Worm (Caenorhabditis elegans) whole organism, late embryonic: ENCODE data around the gene lsd-1.

Experiments
- C08G9.2 ChIP-seq: sonication (generic microtip); optimal IDR thresholded peaks from 2 replicates; lab custom pipeline; 2016; ENCODE audit warnings: mild to moderate bottlenecking, missing genetic modification characterization, moderate library complexity, missing compliant biosample characterization
- K09A11.1 ChIP-seq: sonication (generic microtip); optimal IDR thresholded peaks from 2 replicates; lab custom pipeline; 2017; ENCODE audit warnings: antibody characterized with exemption, mild to moderate bottlenecking, missing genetic modification characterization, missing compliant biosample characterization; ENCODE audit not compliant: insufficient read depth
- Y22D7AL.16 ChIP-seq: sonication (generic microtip); optimal IDR thresholded peaks from 2 replicates; lab custom pipeline; 2016; ENCODE audit warnings: missing genetic modification characterization, missing compliant biosample characterization
- ahr-1 ChIP-seq: sonication (generic microtip); optimal IDR thresholded peaks from 2 replicates; lab custom pipeline; 2016; ENCODE audit warnings: missing genetic modification characterization, missing compliant biosample characterization
- ama-1 ChIP-seq: fragments of 150-350 bp; optimal IDR thresholded peaks from 2 replicates; lab custom pipeline; 2014
- ceh-14 ChIP-seq: sonication (generic microtip); optimal IDR thresholded peaks from 2 replicates; lab custom pipeline; 2016; ENCODE audit warnings: missing genotype, missing genetic modification characterization, missing compliant biosample characterization
- ceh-2 ChIP-seq: sonication (generic microtip); optimal IDR thresholded peaks from 2 replicates; lab custom pipeline; 2016; ENCODE audit warnings: missing genotype, missing genetic modification characterization, missing compliant biosample characterization
- ceh-22 ChIP-seq: sonication (generic microtip); optimal IDR thresholded peaks from 2 replicates; lab custom pipeline; 2017; ENCODE audit warnings: missing biosample characterization, missing genetic modification characterization
- ceh-34 ChIP-seq: sonication (generic microtip); optimal IDR thresholded peaks from 2 replicates; lab custom pipeline; 2016; ENCODE audit warnings: mild to moderate bottlenecking, missing genetic modification characterization, missing compliant biosample characterization
- ceh-45 ChIP-seq: fragments of 200-800 bp; sonication (Bioruptor generic); IDR thresholded peaks from 2 replicates; pipeline ENCODE4 v1.3.6; 2022; ENCODE audit warnings: missing genetic modification reagents, missing genetic modification characterization, missing compliant biosample characterization
- ceh-48 ChIP-seq: sonication (generic microtip); optimal IDR thresholded peaks from 2 replicates; lab custom pipeline; 2016; ENCODE audit warnings: missing genetic modification characterization, inconsistent platforms, missing compliant biosample characterization
- ceh-9 ChIP-seq: sonication (generic microtip); optimal IDR thresholded peaks from 2 replicates; lab custom pipeline; 2016; ENCODE audit warnings: mild to moderate bottlenecking, missing genetic modification characterization, inconsistent platforms, missing compliant biosample characterization
- che-1 ChIP-seq: sonication (generic microtip); optimal IDR thresholded peaks from 2 replicates; lab custom pipeline; 2016; ENCODE audit warnings: mild to moderate bottlenecking, missing genetic modification characterization, missing compliant biosample characterization
- elt-2 ChIP-seq: sonication (generic microtip); optimal IDR thresholded peaks from 2 replicates; lab custom pipeline; 2016; ENCODE audit warnings: missing genetic modification reagents, missing genetic modification characterization, missing compliant biosample characterization
- ets-4 ChIP-seq: sonication (generic microtip); optimal IDR thresholded peaks from 2 replicates; lab custom pipeline; 2016; ENCODE audit warnings: missing genetic modification characterization, missing compliant biosample characterization
- fax-1 ChIP-seq: sonication (generic microtip); optimal IDR thresholded peaks from 2 replicates; lab custom pipeline; 2016; ENCODE audit warnings: missing genotype, missing genetic modification characterization, missing compliant biosample characterization
- hlh-13 ChIP-seq: fragments of 200-800 bp; sonication (Bioruptor generic); optimal IDR thresholded peaks from 2 replicates; lab custom pipeline; 2018; ENCODE audit warnings: mild to moderate bottlenecking, missing genetic modification characterization, missing compliant biosample characterization
- hlh-8 ChIP-seq: sonication (generic microtip); optimal IDR thresholded peaks from 2 replicates; lab custom pipeline; 2016; ENCODE audit warnings: missing genotype, missing genetic modification characterization, missing compliant biosample characterization
- lim-6 ChIP-seq: sonication (generic microtip); optimal IDR thresholded peaks from 2 replicates; lab custom pipeline; 2016; ENCODE audit warnings: missing genetic modification characterization, missing compliant biosample characterization
- lin-11 ChIP-seq: fragments of 200-800 bp; sonication (Bioruptor generic); optimal IDR thresholded peaks from 2 replicates; lab custom pipeline; 2018; ENCODE audit warnings: mild to moderate bottlenecking, missing genetic modification characterization, missing compliant biosample characterization
- mec-3 ChIP-seq: sonication (generic microtip); optimal IDR thresholded peaks from 2 replicates; lab custom pipeline; 2016; ENCODE audit warnings: borderline replicate concordance, missing genetic modification characterization, missing compliant biosample characterization
- nfya-1 ChIP-seq: sonication (generic microtip); optimal IDR thresholded peaks from 2 replicates; lab custom pipeline; 2017; ENCODE audit warnings: missing genetic modification characterization, mild to moderate bottlenecking, missing compliant biosample characterization, antibody characterized with exemption, moderate library complexity
- nhr-232 ChIP-seq: sonication (generic microtip); optimal IDR thresholded peaks from 2 replicates; lab custom pipeline; 2016; ENCODE audit warnings: missing genetic modification characterization, missing compliant biosample characterization
- npax-4 ChIP-seq: sonication (generic microtip); optimal IDR thresholded peaks from 2 replicates; lab custom pipeline; 2016; ENCODE audit warnings: missing genetic modification characterization, missing compliant biosample characterization
- pag-3 ChIP-seq: sonication (generic microtip); optimal IDR thresholded peaks from 2 replicates; lab custom pipeline; 2016; ENCODE audit warnings: missing compliant biosample characterization, missing genetic modification characterization, borderline replicate concordance
- pat-9 ChIP-seq: fragments of 200-800 bp; sonication (Bioruptor generic); optimal IDR thresholded peaks from 2 replicates; lab custom pipeline; 2018; ENCODE audit warnings: mild to moderate bottlenecking, missing genetic modification characterization, moderate library complexity, missing compliant biosample characterization
- pax-1 ChIP-seq: fragments of 150-350 bp; optimal IDR thresholded peaks from 2 replicates; lab custom pipeline; 2014; ENCODE audit warnings: missing biosample characterization, missing genetic modification characterization
- pha-2 ChIP-seq: sonication (generic microtip); optimal IDR thresholded peaks from 2 replicates; lab custom pipeline; 2017; ENCODE audit warnings: mild to moderate bottlenecking, missing genetic modification characterization, missing compliant biosample characterization
- pqm-1 ChIP-seq: sonication (generic microtip); optimal IDR thresholded peaks from 2 replicates; lab custom pipeline; 2016; ENCODE audit warnings: missing genetic modification characterization, missing compliant biosample characterization
- sox-2 ChIP-seq: fragments of 200-800 bp; sonication (Bioruptor generic); IDR thresholded peaks from 2 replicates; pipeline ENCODE4 v1.3.6; 2022; ENCODE audit warnings: missing genetic modification reagents, missing genetic modification characterization, missing compliant biosample characterization
- syd-9 ChIP-seq: sonication (generic microtip); optimal IDR thresholded peaks from 2 replicates; lab custom pipeline; 2016; ENCODE audit warnings: mild to moderate bottlenecking, missing genetic modification characterization, moderate library complexity, missing compliant biosample characterization
- tbx-7 ChIP-seq: sonication (generic microtip); optimal IDR thresholded peaks from 2 replicates; lab custom pipeline; 2016; ENCODE audit warnings: missing genotype, missing genetic modification characterization, missing compliant biosample characterization
- ttx-3 ChIP-seq: sonication (generic microtip); optimal IDR thresholded peaks from 2 replicates; lab custom pipeline; 2016; ENCODE audit warnings: missing genetic modification reagents, missing genetic modification characterization, missing compliant biosample characterization
- unc-3 ChIP-seq, 2 experiments: fragments of 200-800 bp in 1 of 2; sonication (Bioruptor generic) in 1 of 2; sonication (generic microtip) in 1 of 2; conservative IDR thresholded peaks in 1 of 2; optimal IDR thresholded peaks in 1 of 2; 2 replicates each; pipeline versions ENCODE4 v1.3.6 to Lab custom; 2016 to 2022; ENCODE audit warnings: missing compliant biosample characterization in 2 of 2, missing genetic modification characterization in 2 of 2, missing genetic modification reagents in 1 of 2
- unc-86 ChIP-seq: sonication (generic microtip); optimal IDR thresholded peaks from 2 replicates; lab custom pipeline; 2016; ENCODE audit warnings: missing genetic modification characterization, missing compliant biosample characterization
- zip-5 ChIP-seq: sonication (generic microtip); optimal IDR thresholded peaks from 2 replicates; lab custom pipeline; 2016; ENCODE audit warnings: missing genetic modification characterization, missing compliant biosample characterization

lsd-1 gene

DNA sequence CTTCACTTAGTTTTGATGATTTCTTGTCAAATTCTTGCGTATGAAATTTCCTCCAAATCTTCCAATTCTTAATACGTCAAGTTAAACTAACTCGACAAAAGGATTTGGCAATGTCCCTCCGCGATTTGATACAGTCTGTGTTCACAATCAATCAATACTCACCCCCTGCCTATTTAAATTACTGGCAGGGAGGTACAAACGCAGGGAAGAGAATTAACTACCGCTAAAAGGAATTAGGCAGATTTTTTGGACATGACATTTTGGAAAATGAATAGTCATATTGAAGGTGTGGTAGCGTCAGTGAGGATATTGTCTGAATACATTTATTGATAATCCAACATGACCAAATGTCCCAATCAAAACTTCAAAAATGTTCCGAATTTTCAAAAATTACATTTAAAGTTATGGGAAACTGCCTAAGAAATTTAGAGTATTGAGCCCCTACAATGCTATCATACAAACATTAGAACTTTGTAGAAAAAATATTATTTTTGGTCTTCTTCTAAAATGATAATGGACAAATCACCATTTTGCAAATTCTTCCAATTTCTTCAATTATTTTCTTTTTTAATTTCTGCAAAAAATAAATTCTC lies 11.2 kb upstream of the lsd-1 start (continued):
- no peak for TF ChIP-seq ceh-45
- TF ChIP-seq ama-1: no peak
- TF ChIP-seq mec-3 (tag; lab: Kevin White, UChicago): no peak
- peak; percentile 41 for TF ChIP-seq che-1
- TF ChIP-seq ceh-48: peak; percentile 79
- no peak for TF ChIP-seq fax-1 (tag; lab: Kevin White, UChicago)
- peak; percentile 53 for TF ChIP-seq ttx-3 (tag; lab: Kevin White, UChicago)
- TF ChIP-seq pqm-1 (tag; lab: Kevin White, UChicago): peak; percentile 85
- peak; percentile 85 for TF ChIP-seq unc-86 (tag; lab: Kevin White, UChicago)
- peak; percentile 50 for TF ChIP-seq tbx-7 (tag; lab: Kevin White, UChicago)
- no peak for TF ChIP-seq npax-4 (tag; lab: Kevin White, UChicago)
- TF ChIP-seq K09A11.1 (tag; lab: Kevin White, UChicago): peak; percentile 87
- TF ChIP-seq zip-5 (tag; lab: Kevin White, UChicago): peak; percentile 9
- peak; percentile 62 for TF ChIP-seq pat-9 (tag; lab: Kevin White, UChicago)
- peak; percentile 18 for TF ChIP-seq ets-4 (tag; lab: Kevin White, UChicago)
- no peak for TF ChIP-seq hlh-13 (GFP tag; lab: Kevin White, UChicago)
- TF ChIP-seq lin-11 (tag; lab: Kevin White, UChicago): no peak
- TF ChIP-seq sox-2 (GFP tag; lab: Robert Waterston, UW): peak; percentile 46
- TF ChIP-seq pag-3 (tag; lab: Kevin White, UChicago): no peak
- TF ChIP-seq pha-2 (tag; lab: Kevin White, UChicago): no peak
- TF ChIP-seq pax-1: peak; percentile 92

DNA sequence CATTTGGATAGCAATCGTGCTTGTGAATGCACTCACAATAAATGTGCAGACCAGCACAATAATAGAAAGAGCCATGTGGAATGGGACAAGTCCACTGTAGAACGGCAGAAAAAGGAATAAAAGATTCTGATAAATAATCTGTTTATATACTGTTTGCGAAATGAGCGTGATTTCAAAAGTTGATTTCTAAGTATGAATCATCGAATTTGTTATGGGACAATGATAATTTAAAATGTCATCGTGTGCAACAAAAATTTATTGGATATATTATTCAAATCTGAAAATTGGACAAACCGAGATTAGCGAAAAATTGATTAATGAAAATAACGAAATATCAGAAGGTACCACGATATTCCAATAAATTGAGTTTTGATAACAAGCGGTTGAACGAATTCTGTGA lies 9.8 kb upstream of the lsd-1 start, which contains the start of gene F55G7.5:
Gene F55G7.5 (minus strand): TSS at position 101 of the 400 bp plus-strand sequence.
- TF ChIP-seq ceh-14 (tag; lab: Kevin White, UChicago) (no peak), ceh-22 (tag; lab: Kevin White, UChicago) (no peak), elt-2 (tag; lab: Kevin White, UChicago) (no peak), pha-2 (tag; lab: Kevin White, UChicago) (no peak), ceh-9 (no peak), npax-4 (tag; lab: Kevin White, UChicago) (no peak), ceh-2 (tag; lab: Kevin White, UChicago) (no peak), C08G9.2 (tag; lab: Kevin White, UChicago) (no peak), syd-9 (tag; lab: Kevin White, UChicago) (no peak), nfya-1 (tag; lab: Kevin White, UChicago) (no peak), ceh-34 (no peak), unc-3 (GFP tag; conservative IDR thresholded peaks at IDR 0.05; lab: Robert Waterston, UW) (no peak), unc-3 (tag; optimal IDR thresholded peaks at IDR 0.05; lab: Kevin White, UChicago) (no peak), ceh-48 (no peak), nhr-232 (tag; lab: Kevin White, UChicago) (no peak), ahr-1 (tag; lab: Kevin White, UChicago) (no peak), sox-2 (GFP tag; lab: Robert Waterston, UW) (no peak), tbx-7 (tag; lab: Kevin White, UChicago) (no peak), pat-9 (tag; lab: Kevin White, UChicago) (no peak), hlh-13 (GFP tag; lab: Kevin White, UChicago) (no peak), hlh-8 (tag; lab: Kevin White, UChicago) (no peak)

DNA sequence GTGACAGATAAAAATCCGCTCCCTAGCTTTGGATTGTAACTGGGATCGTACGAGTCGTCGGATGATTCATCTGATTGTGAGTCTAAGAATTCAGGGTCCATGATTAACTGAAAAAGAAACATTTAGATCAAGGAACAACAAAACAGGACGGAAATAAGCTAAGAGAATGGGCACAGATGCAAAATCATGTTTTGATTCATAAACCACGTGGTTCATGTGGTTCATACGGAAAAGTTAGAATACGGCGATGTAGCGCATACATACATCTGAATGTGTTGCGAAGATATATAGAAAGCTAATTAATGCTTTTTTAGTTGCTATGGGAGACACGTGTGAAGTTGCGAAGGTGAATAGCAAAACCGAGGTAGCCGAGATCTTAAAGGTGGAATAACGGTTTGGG lies 6.7 kb upstream of the lsd-1 start, which contains the start of gene F55G7.3:
Gene F55G7.3 (minus strand): TSS at position 101 of the 400 bp plus-strand sequence.
- no peak for TF ChIP-seq lim-6 (tag; lab: Kevin White, UChicago)
- no peak for TF ChIP-seq elt-2 (tag; lab: Kevin White, UChicago)
- no peak for TF ChIP-seq Y22D7AL.16 (tag; lab: Kevin White, UChicago)
